Worm (Caenorhabditis elegans): ENCODE results near the gene srv-30.

DNA sequence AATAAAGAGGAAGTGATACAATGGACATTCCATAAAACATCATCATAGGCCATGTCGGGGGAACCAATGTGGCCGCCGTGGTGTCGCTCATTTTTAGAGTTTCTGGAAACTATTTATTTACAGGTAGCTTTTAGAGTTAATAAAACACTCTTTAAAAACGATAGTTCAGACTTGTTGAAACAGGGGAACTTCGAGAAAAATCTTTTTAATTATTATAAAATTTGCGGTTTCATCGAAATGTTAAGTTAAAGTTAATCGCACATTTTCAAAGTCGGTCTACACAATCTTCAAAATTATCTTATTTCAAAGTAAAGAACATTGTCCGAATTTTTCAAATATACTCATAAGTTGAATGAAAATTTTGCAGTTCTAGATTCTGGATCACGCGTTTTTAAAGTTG, 15.0 kb upstream of the srv-30 start, which contains the start of gene ops-1:
- no peak for TF ChIP-seq mml-1 (tag; optimal IDR thresholded peaks at IDR 0.05)
- no peak for TF ChIP-seq ceh-82 (tag; optimal IDR thresholded peaks at IDR 0.05)
- no peak for TF ChIP-seq nhr-25 (tag; optimal IDR thresholded peaks at IDR 0.05)
- no peak for TF ChIP-seq pqm-1 (tag; optimal IDR thresholded peaks at IDR 0.05)
- TF ChIP-seq skn-1 (tag; optimal IDR thresholded peaks at IDR 0.05): no peak
- no peak for TF ChIP-seq daf-12 (tag; optimal IDR thresholded peaks at IDR 0.05)
- no peak for TF ChIP-seq ztf-11 (tag; optimal IDR thresholded peaks at IDR 0.05)

Measured in whole organism, L3 larva.